Worm (Caenorhabditis elegans): ENCODE measurements around the gene E04F6.10.

DNA sequence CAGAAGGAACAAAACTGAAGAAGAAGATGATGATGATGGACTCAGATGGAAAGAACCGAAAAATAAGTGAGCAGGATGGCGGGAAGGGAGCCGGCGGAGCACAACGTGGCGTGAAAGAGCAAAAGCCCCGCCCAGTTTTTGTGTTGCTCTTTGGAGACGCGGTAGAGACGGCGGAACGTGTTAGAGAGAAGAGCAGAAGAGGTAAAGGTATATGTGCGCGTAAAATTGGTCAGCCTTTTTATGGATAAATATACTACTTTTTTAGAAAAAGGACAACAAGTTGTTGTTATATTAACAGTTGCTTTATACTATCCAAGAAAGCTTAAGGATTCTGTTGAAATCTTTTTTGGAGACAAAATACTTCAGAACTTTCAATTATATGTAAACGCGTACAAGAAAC lies at the start of gene E04F6.10:
- TF ChIP-seq pha-4 (tag; optimal IDR thresholded peaks at IDR 0.05) (no peak), nfya-1 (tag; optimal IDR thresholded peaks at IDR 0.05; ENCODE audit: insufficient read depth) (no peak), nhr-25 (tag; optimal IDR thresholded peaks at IDR 0.05) (no peak), snpc-4 (tag; optimal IDR thresholded peaks at IDR 0.05) (no peak), nhr-43 (tag; optimal IDR thresholded peaks at IDR 0.05; ENCODE audit: poor library complexity, severe bottlenecking) (no peak), ama-1 (optimal IDR thresholded peaks at IDR 0.05) (no peak), nhr-237 (tag; optimal IDR thresholded peaks at IDR 0.05) (no peak)
